Fruit fly (Drosophila melanogaster) Kc167 (cell line): ENCODE data around the gene Pop4.

Experiments
- Myc ChIP-seq: fragments of >200 bp; optimal IDR thresholded peaks from 2 replicates; lab custom pipeline; 2017; ENCODE audit warnings: missing external identifiers
- Sin3A ChIP-seq: fragments of >200 bp; optimal IDR thresholded peaks from 2 replicates; lab custom pipeline; 2018; ENCODE audit warnings: missing external identifiers
- h ChIP-seq: fragments of >200 bp; optimal IDR thresholded peaks from 3 replicates; lab custom pipeline; 2018; ENCODE audit warnings: missing external identifiers
- insv ChIP-seq: fragments of >200 bp; optimal IDR thresholded peaks from 3 replicates; lab custom pipeline; 2018; ENCODE audit warnings: missing external identifiers
- psq ChIP-seq: fragments of >200 bp; optimal IDR thresholded peaks from 2 replicates; lab custom pipeline; 2017; ENCODE audit warnings: missing external identifiers
- ttk ChIP-seq: sonication (Bioruptor generic); optimal IDR thresholded peaks from 2 replicates; lab custom pipeline; 2017; ENCODE audit warnings: missing external identifiers

The Pop4 gene

DNA sequence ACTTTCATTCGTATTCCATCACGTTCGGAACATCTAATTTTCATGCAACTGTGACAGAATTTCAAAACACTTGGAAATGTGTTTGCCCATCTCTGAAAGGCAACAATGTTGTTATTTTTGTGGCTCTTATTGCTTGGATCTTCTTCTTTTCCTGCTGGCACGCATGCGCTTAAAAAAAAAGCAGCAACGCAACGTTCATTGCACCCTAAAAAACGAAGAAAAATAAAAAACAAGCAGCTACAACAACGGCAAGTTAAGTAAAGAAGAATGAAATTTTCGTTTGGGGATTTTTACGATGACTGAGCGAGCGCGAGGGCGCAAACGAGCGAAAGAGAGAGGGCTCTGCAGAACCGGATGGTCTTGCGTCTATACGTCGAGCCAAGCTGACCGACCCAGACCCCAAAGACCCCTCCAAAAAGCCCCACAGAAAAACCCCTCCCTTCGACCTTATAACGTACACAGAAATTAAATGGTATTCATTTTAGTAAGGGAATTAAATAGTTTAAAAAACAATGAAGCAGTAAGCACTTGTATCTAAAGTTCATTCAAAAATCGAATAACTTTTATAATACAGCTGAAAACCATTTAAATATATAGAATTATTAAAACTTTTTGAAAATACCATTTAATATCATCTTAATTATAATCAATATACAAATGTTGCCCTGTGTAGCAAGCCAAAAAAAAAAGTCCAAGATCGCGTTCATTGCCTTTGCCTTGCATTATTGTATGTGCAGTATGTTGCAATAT is 15.3 kb upstream of the Pop4 start:
- TF ChIP-seq Myc (lab: Kevin White, UChicago) (no peak), insv (lab: Kevin White, UChicago) (no peak), Sin3A (lab: Kevin White, UChicago) (no peak), ttk (lab: Kevin White, UChicago) (no peak)

DNA sequence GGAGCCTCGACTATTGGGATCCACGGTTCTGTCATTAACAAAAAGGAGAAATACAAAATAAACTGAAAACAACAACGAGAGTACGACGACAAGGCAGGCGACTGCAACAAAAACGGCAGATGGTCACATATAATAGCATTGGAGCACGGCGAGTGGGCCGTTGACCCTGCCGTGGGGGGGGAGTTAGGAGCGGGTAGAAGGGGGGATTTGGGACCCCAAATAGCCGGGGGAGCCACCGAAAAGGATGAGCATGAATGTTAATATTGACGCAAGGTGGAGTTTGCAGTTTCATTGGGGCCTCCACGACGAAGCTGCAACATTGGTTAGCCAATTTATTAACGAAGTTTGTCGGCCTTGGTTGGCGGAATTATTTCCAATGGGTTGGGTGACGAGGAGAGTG is 14.4 kb upstream of the Pop4 start:
- TF ChIP-seq psq (lab: Kevin White, UChicago) (no peak), Sin3A (lab: Kevin White, UChicago) (no peak), insv (lab: Kevin White, UChicago) (no peak), ttk (lab: Kevin White, UChicago) (no peak), Myc (lab: Kevin White, UChicago) (no peak), h (no peak)

dm6 chr3L:7990256-7990655 is 11.8 kb upstream of the Pop4 start:
- no peak for TF ChIP-seq Sin3A (lab: Kevin White, UChicago)

DNA sequence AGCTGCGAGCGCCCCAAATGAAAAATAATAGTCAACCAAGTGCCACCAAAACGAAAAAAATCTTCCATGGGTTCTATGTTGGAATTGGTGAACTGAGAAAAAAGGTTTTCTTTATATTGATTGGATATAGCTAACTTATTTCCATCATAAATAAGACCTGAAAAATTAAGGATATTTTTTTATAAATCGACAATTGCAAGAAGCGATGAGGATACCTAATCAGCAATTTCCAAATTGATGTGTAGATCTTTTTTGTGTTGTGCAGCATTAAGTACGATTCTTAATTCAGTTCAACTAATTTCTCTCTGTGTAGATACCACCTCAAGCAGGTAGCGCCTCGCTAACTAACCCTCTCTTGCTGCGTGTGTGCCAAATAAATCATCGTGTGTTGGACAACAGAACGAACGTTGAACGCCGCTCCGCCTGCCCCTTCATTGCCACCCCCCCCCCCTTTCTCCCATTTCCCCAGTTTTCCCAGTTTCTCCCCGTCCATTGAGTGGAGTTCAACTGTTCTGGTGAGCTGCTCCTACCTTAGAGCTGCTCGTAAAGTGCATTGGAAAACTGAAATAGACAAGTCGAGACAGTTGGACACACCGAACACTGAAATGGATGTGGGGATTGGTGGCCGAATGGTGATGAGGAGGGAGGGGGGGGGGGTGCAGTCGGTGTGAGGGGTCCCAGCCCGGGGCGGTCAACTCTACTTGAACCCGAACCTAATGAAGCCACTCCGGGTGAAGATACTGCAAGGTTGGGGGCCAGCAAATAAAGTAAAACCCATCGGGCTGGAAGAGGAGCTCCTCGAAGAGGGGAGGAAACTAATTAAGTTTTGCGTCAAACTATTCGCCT is 10.6 kb upstream of the Pop4 start:
- TF ChIP-seq insv (lab: Kevin White, UChicago) (no peak), Sin3A (lab: Kevin White, UChicago) (no peak), ttk (lab: Kevin White, UChicago) (no peak), Myc (lab: Kevin White, UChicago) (no peak)

dm6 chr3L:7988401-7988800 is 10.0 kb upstream of the Pop4 start:
- TF ChIP-seq ttk (lab: Kevin White, UChicago): no peak

- TF ChIP-seq Myc (lab: Kevin White, UChicago) (no peak), insv (lab: Kevin White, UChicago) (no peak), Sin3A (lab: Kevin White, UChicago) (no peak), ttk (lab: Kevin White, UChicago) (no peak), psq (lab: Kevin White, UChicago) (no peak), h (no peak)
Measured at dm6 chr3L:7984623-7985237, 6.3 kb upstream of the Pop4 start.

dm6 chr3L:7983602-7984223 is 5.3 kb upstream of the Pop4 start:
- TF ChIP-seq Sin3A (lab: Kevin White, UChicago) (no peak), ttk (lab: Kevin White, UChicago) (no peak), psq (lab: Kevin White, UChicago) (no peak), insv (lab: Kevin White, UChicago) (no peak), Myc (lab: Kevin White, UChicago) (no peak), h (no peak)

DNA sequence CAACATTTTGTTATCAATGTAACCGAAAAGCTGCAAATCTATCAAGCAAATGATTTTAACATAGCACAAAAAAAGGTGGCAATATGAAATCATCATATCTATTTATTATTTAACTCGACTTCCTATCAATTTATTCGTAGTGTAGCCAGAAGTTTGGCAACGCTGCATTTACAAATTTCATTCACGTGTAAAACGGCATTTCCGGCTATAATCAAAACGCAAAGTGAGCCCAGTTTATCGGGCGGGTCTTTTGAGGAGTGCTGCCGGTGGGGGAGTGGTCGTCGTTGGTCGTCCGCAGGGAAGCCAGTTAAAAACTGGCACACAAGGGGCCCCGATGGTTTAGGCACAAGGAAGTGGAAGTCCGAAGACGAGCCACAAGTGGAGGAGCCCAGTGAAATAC is 3.5 kb upstream of the Pop4 start:
- TF ChIP-seq ttk (lab: Kevin White, UChicago) (no peak), Sin3A (lab: Kevin White, UChicago) (no peak), h (no peak), psq (lab: Kevin White, UChicago) (no peak), Myc (lab: Kevin White, UChicago) (no peak), insv (lab: Kevin White, UChicago) (no peak)

dm6 chr3L:7981228-7981854 is 2.9 kb upstream of the Pop4 start:
- TF ChIP-seq insv (lab: Kevin White, UChicago) (no peak), psq (lab: Kevin White, UChicago) (no peak), ttk (lab: Kevin White, UChicago) (no peak), Myc (lab: Kevin White, UChicago) (no peak), h (no peak), Sin3A (lab: Kevin White, UChicago) (no peak)

- TF ChIP-seq Sin3A (lab: Kevin White, UChicago): no peak
- TF ChIP-seq ttk (lab: Kevin White, UChicago): no peak
- TF ChIP-seq psq (lab: Kevin White, UChicago): no peak
- no peak for TF ChIP-seq insv (lab: Kevin White, UChicago)
- TF ChIP-seq Myc (lab: Kevin White, UChicago): no peak
- no peak for TF ChIP-seq h
Measured at dm6 chr3L:7978777-7979649, 563 bp upstream of the Pop4 start, which contains the start of gene nmo. Gene nmo, plus strand, starts transcription at chr3L:7979046.
